Worm (Caenorhabditis elegans) whole organism, mixed stage, embryonic: ENCODE measurements around the gene abu-2.

Source experiments
- ces-1 ChIP-seq: fragments of 150-350 bp; optimal IDR thresholded peaks from 2 replicates; lab custom pipeline; 2014; ENCODE audit warnings: missing biosample characterization, missing genetic modification reagents, missing genetic modification characterization
- lin-32 ChIP-seq: fragments of 200-800 bp; sonication (Bioruptor generic); optimal IDR thresholded peaks from 2 replicates; lab custom pipeline; 2018; ENCODE audit warnings: mild to moderate bottlenecking, missing genetic modification characterization, missing compliant biosample characterization
- nhr-237 ChIP-seq: fragments of 150-350 bp; optimal IDR thresholded peaks from 2 replicates; lab custom pipeline; 2014; ENCODE audit warnings: missing biosample characterization, missing genetic modification characterization
- unc-39 ChIP-seq: fragments of 150-350 bp; optimal IDR thresholded peaks from 2 replicates; lab custom pipeline; 2014; ENCODE audit warnings: missing biosample characterization, missing genetic modification characterization
- unc-62 ChIP-seq: fragments of 150-350 bp; optimal IDR thresholded peaks from 2 replicates; lab custom pipeline; 2014; ENCODE audit warnings: missing biosample characterization, missing genetic modification reagents, missing genetic modification characterization
- ztf-11 ChIP-seq: fragments of 150-350 bp; optimal IDR thresholded peaks from 2 replicates; lab custom pipeline; 2014; ENCODE audit warnings: missing biosample characterization, missing genetic modification characterization

- TF ChIP-seq nhr-237 (tag; lab: Kevin White, UChicago), result peak; percentile 84
- peak; percentile 52 for TF ChIP-seq ces-1 (GFP tag; lab: Kevin White, UChicago)
- TF ChIP-seq unc-39 (tag; lab: Kevin White, UChicago), result no peak
- TF ChIP-seq unc-62 (GFP tag; lab: Kevin White, UChicago), result peak; percentile 79
- TF ChIP-seq ztf-11 (tag; lab: Kevin White, UChicago), result peak; percentile 24
- TF ChIP-seq lin-32, result no peak
Measured at ce11 chrX:1454385-1454784, 43.9 kb upstream of the abu-2 start.
